Worm (Caenorhabditis elegans): ENCODE results near the gene W06D11.5.
"Not testable (repeated sequence)": the region's sequence is repeated elsewhere in the genome, so short reads cannot be mapped to it uniquely, and the experiment has no call there.

Gene W06D11.5

DNA sequence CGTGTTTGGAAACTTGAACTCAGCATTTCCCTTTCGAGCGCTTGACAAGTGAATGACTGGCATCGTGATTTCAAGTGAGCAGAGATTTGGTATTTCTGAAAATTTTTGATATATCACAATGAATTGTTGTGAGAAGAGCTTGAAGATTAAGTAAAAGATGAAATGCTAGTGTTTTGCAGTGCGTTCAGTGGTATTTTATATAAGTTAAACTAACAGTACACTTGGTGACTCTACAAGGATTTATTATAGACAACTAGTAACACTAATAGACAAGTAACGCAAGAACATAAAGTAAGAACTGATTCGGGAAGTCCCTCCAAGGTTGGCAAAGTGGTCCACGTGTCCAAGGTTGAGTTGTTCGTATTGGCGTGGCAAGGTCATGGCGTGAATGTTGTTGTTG is 2.8 kb downstream of the W06D11.5 start, which contains the start of gene dot-1.3:
Gene dot-1.3 (minus strand): TSS at position 101 of the 400 bp plus-strand sequence.
- TF ChIP-seq aly-1 (tag; optimal IDR thresholded peaks at IDR 0.05); tbx-11 (GFP tag; IDR thresholded peaks at IDR 0.05); ama-1 (optimal IDR thresholded peaks at IDR 0.05): not testable (repeated sequence)

- TF ChIP-seq hnd-1 (tag; optimal IDR thresholded peaks at IDR 0.05) (no peak), F13C5.2 (tag; optimal IDR thresholded peaks at IDR 0.05) (no peak), scrt-1 (GFP tag; IDR thresholded peaks at IDR 0.05) (no peak), ceh-13 (GFP tag; optimal IDR thresholded peaks at IDR 0.05) (no peak), sea-1 (GFP tag; conservative IDR thresholded peaks at IDR 0.05) (no peak), hmbx-1 (tag; optimal IDR thresholded peaks at IDR 0.05) (no peak), pes-1 (GFP tag; IDR thresholded peaks at IDR 0.05) (no peak), ceh-36 (tag; optimal IDR thresholded peaks at IDR 0.05) (no peak), ets-7 (tag; optimal IDR thresholded peaks at IDR 0.05) (no peak), tbx-37 (GFP tag; conservative IDR thresholded peaks at IDR 0.05) (no peak)
These were observed 4.3 kb downstream of the W06D11.5 start for ce11 chrX:12304231-12304630.

DNA sequence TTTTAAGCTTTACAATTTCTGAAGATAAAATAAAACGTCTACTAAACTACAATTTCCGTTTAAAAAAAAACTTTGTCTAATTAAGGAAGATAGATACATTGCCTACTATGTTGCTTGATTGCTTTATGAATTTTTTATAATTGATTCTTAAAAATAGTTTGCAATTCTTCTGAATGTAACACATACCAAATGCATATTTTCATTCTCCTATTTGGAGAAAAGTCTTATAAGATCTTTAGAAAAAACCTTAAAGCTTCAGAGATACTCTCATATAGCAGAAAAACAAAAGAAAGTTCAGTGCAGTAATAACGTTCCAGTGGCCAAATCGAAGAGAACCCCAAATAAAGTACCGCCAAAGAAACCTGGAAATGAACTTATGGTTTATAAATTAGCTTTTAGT is 6.6 kb downstream of the W06D11.5 start, which contains the start of gene phf-32:
Gene phf-32 (plus strand): TSS at position 301 of the 400 bp plus-strand sequence.
- TF ChIP-seq pes-1 (GFP tag; IDR thresholded peaks at IDR 0.05) (no peak), ceh-13 (GFP tag; optimal IDR thresholded peaks at IDR 0.05) (no peak)

- not testable (repeated sequence) for TF ChIP-seq sea-1 (GFP tag; conservative IDR thresholded peaks at IDR 0.05); aly-1 (tag; optimal IDR thresholded peaks at IDR 0.05); F13C5.2 (tag; optimal IDR thresholded peaks at IDR 0.05)
These were observed 8.1 kb downstream of the W06D11.5 start, which contains the start of gene F17A2.16 for ce11 chrX:12308045-12308499. Gene F17A2.16, plus strand, starts transcription at chrX:12308449.

ce11 chrX:12313779-12314178 is 13.8 kb downstream of the W06D11.5 start:
- TF ChIP-seq sea-1 (GFP tag; conservative IDR thresholded peaks at IDR 0.05) = no peak
- no peak for TF ChIP-seq hnd-1 (tag; optimal IDR thresholded peaks at IDR 0.05)
- no peak for TF ChIP-seq B0310.2 (tag; optimal IDR thresholded peaks at IDR 0.05)
- TF ChIP-seq hmg-4 (GFP tag; optimal IDR thresholded peaks at IDR 0.05) = no peak
- no peak for TF ChIP-seq ets-7 (tag; optimal IDR thresholded peaks at IDR 0.05)

DNA sequence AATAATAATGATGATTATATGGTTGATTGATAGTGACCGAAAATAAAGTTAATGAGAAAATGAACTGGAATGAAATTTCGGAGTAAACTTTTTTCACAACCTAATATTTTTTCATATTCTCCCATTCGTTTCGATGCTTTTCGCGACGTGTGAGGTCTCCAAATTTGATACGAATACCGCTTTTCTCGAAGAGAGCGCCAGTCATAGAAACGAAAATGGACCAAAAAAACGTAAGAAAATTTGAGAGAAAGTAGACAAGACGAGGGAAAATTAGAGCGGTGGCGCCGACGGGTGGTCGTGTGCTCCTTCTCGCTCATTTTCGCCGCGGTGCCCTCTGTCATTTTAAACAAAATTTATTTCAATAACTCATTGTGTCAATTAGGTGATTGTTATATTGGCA is 14.5 kb downstream of the W06D11.5 start:
- TF ChIP-seq F13C5.2 (tag; optimal IDR thresholded peaks at IDR 0.05) = no peak
- no peak for TF ChIP-seq ceh-13 (GFP tag; optimal IDR thresholded peaks at IDR 0.05)
- TF ChIP-seq scrt-1 (GFP tag; IDR thresholded peaks at IDR 0.05) = no peak
- TF ChIP-seq sea-1 (GFP tag; conservative IDR thresholded peaks at IDR 0.05) = no peak
- TF ChIP-seq ets-7 (tag; optimal IDR thresholded peaks at IDR 0.05) = no peak
- no peak for TF ChIP-seq pes-1 (GFP tag; IDR thresholded peaks at IDR 0.05)
- no peak for TF ChIP-seq tbx-37 (GFP tag; conservative IDR thresholded peaks at IDR 0.05)
- no peak for TF ChIP-seq B0310.2 (tag; optimal IDR thresholded peaks at IDR 0.05)
- no peak for TF ChIP-seq hnd-1 (tag; optimal IDR thresholded peaks at IDR 0.05)

DNA sequence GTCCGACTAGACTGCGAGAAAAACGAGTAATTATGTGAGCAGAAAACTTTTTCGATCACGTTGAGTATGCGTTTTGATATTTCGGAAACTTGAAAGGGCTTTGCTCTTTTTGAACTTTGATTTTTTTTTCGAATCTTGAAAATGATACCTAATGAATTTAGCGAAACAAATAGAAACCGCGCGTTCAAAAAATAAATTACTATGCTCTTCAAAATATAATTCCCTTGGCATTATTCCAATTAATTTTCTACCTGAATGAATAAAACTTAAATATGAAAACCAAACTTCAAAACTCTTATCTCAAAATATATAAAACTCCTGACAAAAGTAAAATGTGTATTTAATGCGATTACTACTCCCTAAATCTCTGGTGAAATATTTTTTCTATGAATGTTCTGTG is 15.3 kb downstream of the W06D11.5 start, which contains the start of gene xtr-2:
Gene xtr-2 (plus strand): TSS at position 301 of the 400 bp plus-strand sequence.
- TF ChIP-seq ama-1 (optimal IDR thresholded peaks at IDR 0.05) = no peak
- TF ChIP-seq F13C5.2 (tag; optimal IDR thresholded peaks at IDR 0.05) = no peak
- TF ChIP-seq flt-1 (GFP tag; IDR thresholded peaks at IDR 0.05) = no peak
- no peak for TF ChIP-seq hmg-4 (GFP tag; optimal IDR thresholded peaks at IDR 0.05)
- no peak for TF ChIP-seq ets-7 (tag; optimal IDR thresholded peaks at IDR 0.05)

DNA sequence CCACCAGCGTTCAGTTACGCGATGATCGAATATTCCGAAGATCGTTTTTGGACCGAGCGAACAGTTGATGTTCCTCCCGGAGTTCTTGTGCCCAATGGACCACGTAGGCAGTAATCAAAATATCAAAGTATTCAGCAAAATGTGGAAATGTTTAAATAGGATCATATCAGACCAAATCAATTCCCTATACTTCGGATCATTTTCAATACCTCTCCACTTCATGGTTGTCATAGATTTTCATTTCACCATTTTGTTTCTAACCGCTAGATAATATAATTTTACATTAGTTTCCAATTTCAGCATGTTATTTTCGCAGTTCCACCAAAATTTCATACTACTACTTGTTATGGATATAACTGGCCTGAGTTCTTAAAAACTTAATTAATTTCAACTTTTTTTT is 17.6 kb downstream of the W06D11.5 start:
- TF ChIP-seq hmbx-1 (tag; optimal IDR thresholded peaks at IDR 0.05) (no peak), ceh-36 (tag; optimal IDR thresholded peaks at IDR 0.05) (no peak), aly-1 (tag; optimal IDR thresholded peaks at IDR 0.05) (no peak), B0310.2 (tag; optimal IDR thresholded peaks at IDR 0.05) (no peak), hmg-4 (GFP tag; optimal IDR thresholded peaks at IDR 0.05) (no peak), scrt-1 (GFP tag; IDR thresholded peaks at IDR 0.05) (no peak), tbx-37 (GFP tag; conservative IDR thresholded peaks at IDR 0.05) (no peak), ets-7 (tag; optimal IDR thresholded peaks at IDR 0.05) (no peak), ama-1 (optimal IDR thresholded peaks at IDR 0.05) (no peak), flt-1 (GFP tag; IDR thresholded peaks at IDR 0.05) (no peak), F13C5.2 (tag; optimal IDR thresholded peaks at IDR 0.05) (no peak), pes-1 (GFP tag; IDR thresholded peaks at IDR 0.05) (no peak), tbx-11 (GFP tag; IDR thresholded peaks at IDR 0.05) (no peak), tra-4 (tag; optimal IDR thresholded peaks at IDR 0.05) (no peak), ceh-13 (GFP tag; optimal IDR thresholded peaks at IDR 0.05) (no peak), hnd-1 (tag; optimal IDR thresholded peaks at IDR 0.05) (no peak), sea-1 (GFP tag; conservative IDR thresholded peaks at IDR 0.05) (no peak)

- TF ChIP-seq hmg-4 (GFP tag; optimal IDR thresholded peaks at IDR 0.05) (no peak), B0310.2 (tag; optimal IDR thresholded peaks at IDR 0.05) (no peak), flt-1 (GFP tag; IDR thresholded peaks at IDR 0.05) (no peak), tbx-11 (GFP tag; IDR thresholded peaks at IDR 0.05) (no peak), hnd-1 (tag; optimal IDR thresholded peaks at IDR 0.05) (no peak), aly-1 (tag; optimal IDR thresholded peaks at IDR 0.05) (no peak), ceh-36 (tag; optimal IDR thresholded peaks at IDR 0.05) (no peak), ama-1 (optimal IDR thresholded peaks at IDR 0.05) (no peak), ceh-13 (GFP tag; optimal IDR thresholded peaks at IDR 0.05) (no peak), sea-1 (GFP tag; conservative IDR thresholded peaks at IDR 0.05) (no peak; the same call in 1 of the 2 replicates), pes-1 (GFP tag; IDR thresholded peaks at IDR 0.05) (no peak), F13C5.2 (tag; optimal IDR thresholded peaks at IDR 0.05) (no peak), tbx-37 (GFP tag; conservative IDR thresholded peaks at IDR 0.05) (no peak), ets-7 (tag; optimal IDR thresholded peaks at IDR 0.05) (no peak), tra-4 (tag; optimal IDR thresholded peaks at IDR 0.05) (no peak), hmbx-1 (tag; optimal IDR thresholded peaks at IDR 0.05) (no peak)
These were observed 20.8 kb downstream of the W06D11.5 start, which contains the start of gene ceh-40 for ce11 chrX:12320737-12321136. Gene ceh-40, minus strand, starts transcription at chrX:12320777.

All from whole organism, early embryonic.